Fruit fly (Drosophila melanogaster) whole organism, embryonic: ENCODE data around the gene mbt.
A peak's percentile ranks its signal among the peaks of the same experiment; 100 is the strongest.

Source experiments
- Aef1 ChIP-seq: fragments of 200-800 bp; sonication (Bioruptor generic); IDR thresholded peaks from 3 replicates; pipeline ENCODE4 v1.3.6; 2022; ENCODE audit warnings: missing biosample characterization, missing genetic modification characterization
- Atf6 ChIP-seq: fragments of 200-800 bp; sonication (Bioruptor generic); IDR thresholded peaks from 2 replicates; pipeline ENCODE4 v1.3.6; 2022; ENCODE audit warnings: missing biosample characterization, missing genetic modification characterization
- CG10979 ChIP-seq: fragments of 200-800 bp; sonication (Bioruptor generic); optimal IDR thresholded peaks from 2 replicates; lab custom pipeline; 2018; ENCODE audit warnings: missing biosample characterization, mild to moderate bottlenecking, missing genetic modification characterization, moderate library complexity
- CG12659 ChIP-seq: fragments of 200-800 bp; sonication (Bioruptor generic); optimal IDR thresholded peaks from 3 replicates; lab custom pipeline; 2017; ENCODE audit warnings: mild to moderate bottlenecking, missing biosample characterization, missing genetic modification reagents, missing genetic modification characterization
- CG13296 ChIP-seq: fragments of 200-800 bp; sonication (Bioruptor generic); optimal IDR thresholded peaks from 3 replicates; lab custom pipeline; 2018; ENCODE audit warnings: missing biosample characterization, mild to moderate bottlenecking, missing genetic modification characterization
- CG14014 ChIP-seq: fragments of 200-800 bp; sonication (Bioruptor generic); IDR thresholded peaks from 2 replicates; pipeline ENCODE4 v1.3.6; 2022; ENCODE audit warnings: missing biosample characterization, missing genetic modification characterization
- CG1647 ChIP-seq: fragments of 200-800 bp; sonication (Bioruptor generic); optimal IDR thresholded peaks from 3 replicates; lab custom pipeline; 2016; ENCODE audit warnings: missing biosample characterization, missing genetic modification characterization
- CG16815 ChIP-seq: fragments of 200-800 bp; sonication (Bioruptor generic); optimal IDR thresholded peaks from 3 replicates; lab custom pipeline; 2017; ENCODE audit warnings: missing biosample characterization, mild to moderate bottlenecking, missing genetic modification characterization
- CG16863 ChIP-seq: fragments of 200-800 bp; sonication (Bioruptor generic); optimal IDR thresholded peaks from 3 replicates; lab custom pipeline; 2016; ENCODE audit warnings: missing biosample characterization, missing genetic modification characterization
- CG18011 ChIP-seq: fragments of 200-800 bp; sonication (Bioruptor generic); optimal IDR thresholded peaks from 2 replicates; lab custom pipeline; 2017; ENCODE audit warnings: missing biosample characterization, missing genetic modification characterization, mild to moderate bottlenecking, moderate library complexity, missing genotype
- CG2678 ChIP-seq: fragments of 200-800 bp; sonication (Bioruptor generic); optimal IDR thresholded peaks from 3 replicates; lab custom pipeline; 2019; ENCODE audit warnings: missing biosample characterization, mild to moderate bottlenecking, missing genetic modification characterization, moderate library complexity
- CG30403 ChIP-seq: fragments of 200-800 bp; sonication (Bioruptor generic); optimal IDR thresholded peaks from 3 replicates; lab custom pipeline; 2016; ENCODE audit warnings: missing biosample characterization, missing genetic modification characterization
- CG32772 ChIP-seq: fragments of 200-800 bp; sonication (Bioruptor generic); IDR thresholded peaks from 2 replicates; pipeline ENCODE4 v1.3.6; 2022; ENCODE audit warnings: missing biosample characterization, missing genetic modification characterization
- CG8359 ChIP-seq: fragments of 200-800 bp; sonication (Bioruptor generic); optimal IDR thresholded peaks from 2 replicates; lab custom pipeline; 2017; ENCODE audit warnings: missing biosample characterization, mild to moderate bottlenecking, missing genetic modification characterization, borderline replicate concordance
- CG8478 ChIP-seq: fragments of >200 bp; optimal IDR thresholded peaks from 2 replicates; lab custom pipeline; 2018
- CG9437 ChIP-seq: fragments of 200-800 bp; sonication (Bioruptor generic); optimal IDR thresholded peaks from 2 replicates; lab custom pipeline; 2018; ENCODE audit warnings: missing biosample characterization, mild to moderate bottlenecking, missing genetic modification characterization
- CoRest ChIP-seq: fragments of 200-800 bp; sonication (Bioruptor generic); optimal IDR thresholded peaks from 3 replicates; lab custom pipeline; 2018; ENCODE audit warnings: missing biosample characterization, mild to moderate bottlenecking, missing genetic modification characterization, moderate library complexity
- E2f2 ChIP-seq: fragments of 200-800 bp; sonication (Bioruptor generic); IDR thresholded peaks from 2 replicates; pipeline ENCODE4 v1.3.6; 2022; ENCODE audit warnings: missing biosample characterization, missing genetic modification characterization
- Eip74EF ChIP-seq, 2 experiments: fragments of 200-800 bp in 1 of 2; fragments of >200 bp in 1 of 2; sonication (Bioruptor generic) in 1 of 2; optimal IDR thresholded peaks; 2 replicates each; lab custom pipeline; 2017 to 2019; ENCODE audit warnings: missing biosample characterization in 2 of 2, missing genetic modification characterization in 2 of 2, mild to moderate bottlenecking in 1 of 2, moderate library complexity in 1 of 2
- Gug ChIP-seq: fragments of 200-800 bp; sonication (Bioruptor generic); IDR thresholded peaks from 4 replicates; pipeline ENCODE4 v1.3.6; 2022; ENCODE audit warnings: missing biosample characterization, missing genetic modification characterization
- Hand ChIP-seq: fragments of 200-800 bp; sonication (Bioruptor generic); optimal IDR thresholded peaks from 2 replicates; lab custom pipeline; 2017; ENCODE audit warnings: mild to moderate bottlenecking, missing biosample characterization, missing genetic modification reagents, missing genetic modification characterization
- Hr3 ChIP-seq: fragments of 200-800 bp; sonication (Bioruptor generic); optimal IDR thresholded peaks from 3 replicates; lab custom pipeline; 2016; ENCODE audit warnings: missing biosample characterization, missing genetic modification characterization
- Hr51 ChIP-seq, 2 experiments: fragments of 200-800 bp; sonication (Bioruptor generic); optimal IDR thresholded peaks; 2 replicates in 1 of 2; 3 replicates in 1 of 2; lab custom pipeline; 2016 to 2018; ENCODE audit warnings: missing biosample characterization in 2 of 2, missing genetic modification characterization in 2 of 2, mild to moderate bottlenecking in 1 of 2, moderate library complexity in 1 of 2
- Hsf ChIP-seq: fragments of 200-800 bp; sonication (Bioruptor generic); optimal IDR thresholded peaks from 3 replicates; lab custom pipeline; 2016; ENCODE audit warnings: missing biosample characterization, missing genetic modification characterization
- Max ChIP-seq: fragments of 200-800 bp; sonication (Bioruptor generic); optimal IDR thresholded peaks from 2 replicates; lab custom pipeline; 2016; ENCODE audit warnings: missing biosample characterization, mild to moderate bottlenecking, missing genetic modification characterization
- Meics ChIP-seq: fragments of 200-800 bp; sonication (Bioruptor generic); optimal IDR thresholded peaks from 2 replicates; lab custom pipeline; 2017; ENCODE audit warnings: missing biosample characterization, mild to moderate bottlenecking, missing genetic modification characterization
- Myb ChIP-seq: fragments of 200-800 bp; sonication (Bioruptor generic); optimal IDR thresholded peaks from 2 replicates; lab custom pipeline; 2016; ENCODE audit warnings: missing biosample characterization, missing genetic modification characterization
- Nf-YB ChIP-seq: fragments of 200-800 bp; sonication (Bioruptor generic); optimal IDR thresholded peaks from 3 replicates; lab custom pipeline; 2019; ENCODE audit warnings: missing biosample characterization, mild to moderate bottlenecking, missing genetic modification characterization, moderate library complexity
- Ptx1 ChIP-seq: fragments of 200-800 bp; sonication (Bioruptor generic); IDR thresholded peaks from 2 replicates; pipeline ENCODE4 v1.3.6; 2022; ENCODE audit warnings: missing biosample characterization, missing genetic modification characterization
- Rfx ChIP-seq: fragments of 200-800 bp; sonication (Bioruptor generic); IDR thresholded peaks from 2 replicates; pipeline ENCODE4 v1.3.6; 2022; ENCODE audit warnings: missing biosample characterization, missing genetic modification characterization
- Sox102F ChIP-seq: fragments of 200-800 bp; sonication (Bioruptor generic); optimal IDR thresholded peaks from 2 replicates; lab custom pipeline; 2018; ENCODE audit warnings: missing biosample characterization, mild to moderate bottlenecking, missing genetic modification characterization, moderate library complexity
- Spps ChIP-seq: fragments of 200-800 bp; sonication (Bioruptor generic); optimal IDR thresholded peaks from 2 replicates; lab custom pipeline; 2018; ENCODE audit warnings: missing biosample characterization, mild to moderate bottlenecking, missing genetic modification characterization
- Ssrp ChIP-seq: fragments of 200-800 bp; sonication (Bioruptor generic); optimal IDR thresholded peaks from 2 replicates; lab custom pipeline; 2018; ENCODE audit warnings: missing biosample characterization, mild to moderate bottlenecking, missing genetic modification characterization, moderate library complexity
- Xbp1 ChIP-seq: fragments of 200-800 bp; sonication (Bioruptor generic); optimal IDR thresholded peaks from 3 replicates; lab custom pipeline; 2016; ENCODE audit warnings: missing biosample characterization, mild to moderate bottlenecking, missing genetic modification characterization
- Xrp1 ChIP-seq: fragments of 200-800 bp; sonication (Bioruptor generic); IDR thresholded peaks from 2 replicates; pipeline ENCODE4 v1.3.6; 2022; ENCODE audit warnings: missing biosample characterization, missing genetic modification characterization
- caup ChIP-seq: fragments of 200-800 bp; sonication (Bioruptor generic); optimal IDR thresholded peaks from 3 replicates; lab custom pipeline; 2017; ENCODE audit warnings: missing biosample characterization, mild to moderate bottlenecking, missing genetic modification characterization, moderate library complexity; ENCODE audit not compliant: severe bottlenecking
- dmrt99B ChIP-seq: fragments of 200-800 bp; sonication (Bioruptor generic); optimal IDR thresholded peaks from 2 replicates; lab custom pipeline; 2018; ENCODE audit warnings: missing biosample characterization, mild to moderate bottlenecking, missing genetic modification characterization, moderate library complexity
- dysf ChIP-seq: fragments of 200-800 bp; sonication (Bioruptor generic); IDR thresholded peaks from 3 replicates; pipeline ENCODE4 v1.3.6; 2022; ENCODE audit warnings: missing biosample characterization, missing genetic modification characterization
- fd96Cb ChIP-seq: fragments of 200-800 bp; sonication (Bioruptor generic); optimal IDR thresholded peaks from 2 replicates; lab custom pipeline; 2018; ENCODE audit warnings: missing biosample characterization, mild to moderate bottlenecking, missing genetic modification characterization, moderate library complexity
- lilli ChIP-seq: fragments of 200-800 bp; sonication (Bioruptor generic); optimal IDR thresholded peaks from 3 replicates; lab custom pipeline; 2016; ENCODE audit warnings: missing biosample characterization, missing genetic modification characterization
- lmd ChIP-seq: fragments of 200-800 bp; sonication (Bioruptor generic); IDR thresholded peaks from 2 replicates; pipeline ENCODE4 v1.3.6; 2022; ENCODE audit warnings: missing biosample characterization, missing genetic modification characterization
- otp ChIP-seq: fragments of 200-800 bp; sonication (Bioruptor generic); IDR thresholded peaks from 3 replicates; pipeline ENCODE4, ENCODE4 v1.3.6; 2022; ENCODE audit warnings: missing biosample characterization, missing genetic modification characterization
- p53 ChIP-seq: fragments of 200-800 bp; sonication (Bioruptor generic); optimal IDR thresholded peaks from 2 replicates; lab custom pipeline; 2016; ENCODE audit warnings: missing biosample characterization, missing genetic modification characterization
- pho ChIP-seq: fragments of 200-800 bp; sonication (Bioruptor generic); optimal IDR thresholded peaks from 2 replicates; lab custom pipeline; 2016; ENCODE audit warnings: missing biosample characterization, missing genetic modification characterization
- ranshi ChIP-seq: fragments of 200-800 bp; sonication (Bioruptor generic); IDR thresholded peaks from 2 replicates; pipeline ENCODE4 v1.3.6; 2022; ENCODE audit warnings: missing biosample characterization, missing genetic modification characterization
- sens ChIP-seq: fragments of 200-800 bp; sonication (Bioruptor generic); peaks from one replicate; lab custom pipeline; 2016; ENCODE audit warnings: missing biosample characterization, missing genetic modification characterization
- sisA ChIP-seq: fragments of 200-800 bp; sonication (Bioruptor generic); IDR thresholded peaks from 2 replicates; pipeline ENCODE4 v1.3.6; 2022; ENCODE audit warnings: missing biosample characterization, missing genetic modification characterization
- slbo ChIP-seq: fragments of 200-800 bp; sonication (Bioruptor generic); IDR thresholded peaks from 2 replicates; pipeline ENCODE4 v1.3.6; 2022; ENCODE audit warnings: missing biosample characterization, missing genetic modification characterization
- sug ChIP-seq: fragments of 200-800 bp; optimal IDR thresholded peaks from 2 replicates; lab custom pipeline; 2019; ENCODE audit warnings: missing biosample characterization, mild to moderate bottlenecking, missing genetic modification characterization, moderate library complexity
- tio ChIP-seq: fragments of 200-800 bp; sonication (Bioruptor generic); optimal IDR thresholded peaks from 2 replicates; lab custom pipeline; 2017; ENCODE audit warnings: missing biosample characterization, missing genetic modification characterization, inconsistent platforms

Gene mbt

dm6 chrX:16579978-16580377 is 30.5 kb upstream of the mbt start (continued):
- TF ChIP-seq Hsf (no peak), p53 (GFP tag; lab: Kevin White, UChicago) (no peak), Gug (GFP tag; lab: Robert Waterston, UW) (no peak), Ptx1 (GFP tag; lab: Robert Waterston, UW) (0 out of 2 replicates have a peak, but pooled peaks have one; percentile 31), sisA (GFP tag; lab: Robert Waterston, UW) (peak; percentile 36; the same call in 1 of the 2 replicates), Hr51 (GFP tag; optimal IDR thresholded peaks at IDR 0.05; lab: Kevin White, UChicago) (peak in 1 of 2 experiments; percentile 67), CG9437 (peak; percentile 28), CoRest (tag; lab: Kevin White, UChicago) (peak; percentile 61), Atf6 (GFP tag; lab: Robert Waterston, UW) (0 out of 2 replicates have a peak, but pooled peaks have one; percentile 14), Hand (GFP tag; lab: Kevin White, UChicago) (peak; percentile 66), CG13296 (GFP tag; lab: Kevin White, UChicago) (peak; percentile 19), slbo (GFP tag; lab: Robert Waterston, UW) (peak; percentile 35), Aef1 (GFP tag; lab: Robert Waterston, UW) (0 out of 3 replicates have a peak, but pooled peaks have one; percentile 14), dmrt99B (peak; percentile 74), CG16863 (GFP tag; lab: Kevin White, UChicago) (no peak), Eip74EF (GFP tag; optimal IDR thresholded peaks at IDR 0.05; lab: Kevin White, UChicago) (peak in 1 of 2 experiments; percentile 34), Hr3 (peak; percentile 36), lmd (peak; percentile 34), CG8478 (no peak), caup (peak; percentile 52), CG32772 (GFP tag; lab: Robert Waterston, UW) (no peak), Spps (tag; lab: Kevin White, UChicago) (no peak), Max (peak; percentile 8), sens (GFP tag; lab: Kevin White, UChicago) (peak; percentile 74), otp (GFP tag; lab: Robert Waterston, UW) (no peak), Ssrp (tag; lab: Kevin White, UChicago) (peak; percentile 38), E2f2 (GFP tag; lab: Robert Waterston, UW) (0 out of 2 replicates have a peak, but pooled peaks have one; percentile 10), sug (tag; lab: Kevin White, UChicago) (peak; percentile 4), CG30403 (GFP tag; lab: Kevin White, UChicago) (peak; percentile 53), Xbp1 (GFP tag; lab: Kevin White, UChicago) (peak; percentile 47), CG16815 (GFP tag; lab: Kevin White, UChicago) (no peak), CG8359 (no peak), CG14014 (GFP tag; lab: Robert Waterston, UW) (0 out of 2 replicates have a peak, but pooled peaks have one; percentile 18), tio (peak; percentile 53), Nf-YB (GFP tag; lab: Kevin White, UChicago) (no peak), pho (GFP tag; lab: Kevin White, UChicago) (peak; percentile 3), dysf (GFP tag; lab: Robert Waterston, UW) (peak; percentile 34; the same call in 2 of the 3 replicates), CG2678 (tag; lab: Kevin White, UChicago) (peak; percentile 76), CG12659 (GFP tag; lab: Kevin White, UChicago) (peak; percentile 16), Myb (GFP tag; lab: Kevin White, UChicago) (no peak), lilli (GFP tag; lab: Kevin White, UChicago) (peak; percentile 3), fd96Cb (tag; lab: Kevin White, UChicago) (peak; percentile 44), CG18011 (GFP tag; lab: Kevin White, UChicago) (peak; percentile 28), Xrp1 (GFP tag; lab: Robert Waterston, UW) (peak; percentile 7; the same call in 1 of the 2 replicates), Meics (GFP tag; lab: Kevin White, UChicago) (peak; percentile 70), CG1647 (GFP tag; lab: Kevin White, UChicago) (no peak), CG10979 (tag; lab: Kevin White, UChicago) (peak; percentile 41), Rfx (no peak), ranshi (GFP tag; lab: Robert Waterston, UW) (no peak), Sox102F (GFP tag; lab: Kevin White, UChicago) (peak; percentile 52)
